Fruit fly (Drosophila melanogaster): ENCODE data around the gene CG33285.

DNA sequence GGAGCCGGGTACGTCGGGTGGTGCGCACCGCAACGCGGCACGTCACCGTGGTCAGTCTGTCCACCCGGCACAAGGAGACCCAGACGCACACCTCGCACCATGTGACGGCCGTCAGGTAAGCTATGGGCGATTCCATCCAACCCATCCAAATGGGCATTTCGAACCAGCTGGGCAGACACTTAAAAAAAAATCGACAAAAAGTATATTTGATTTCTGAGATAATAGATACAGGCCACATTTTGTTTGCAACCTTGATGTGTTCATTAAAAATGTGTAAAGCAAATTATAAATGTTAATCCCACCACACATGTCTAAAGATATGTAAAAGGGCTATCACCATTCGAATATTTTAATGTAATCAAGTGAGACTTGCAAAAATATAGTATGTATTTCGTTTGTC is 24.2 kb downstream of the CG33285 start:
- TF ChIP-seq psq (optimal IDR thresholded peaks at IDR 0.05) (no peak), usp (GFP tag; optimal IDR thresholded peaks at IDR 0.05) (no peak)
